Worm (Caenorhabditis elegans) whole organism, L2 larva: ENCODE results near the gene flp-10.

Experiments used
- C34F6.9 ChIP-seq: fragments of 150-350 bp; optimal IDR thresholded peaks from 2 replicates; lab custom pipeline; 2014; ENCODE audit warnings: missing biosample characterization, missing genetic modification characterization
- F13H6.1 ChIP-seq: sonication (generic microtip); optimal IDR thresholded peaks from 2 replicates; lab custom pipeline; 2016; ENCODE audit warnings: missing genetic modification characterization, missing compliant biosample characterization
- R02D3.7 ChIP-seq: fragments of 150-350 bp; optimal IDR thresholded peaks from 2 replicates; lab custom pipeline; 2014; ENCODE audit warnings: missing biosample characterization, missing genetic modification characterization
- Y55F3AM.14 ChIP-seq: fragments of 200-800 bp; sonication (Bioruptor generic); optimal IDR thresholded peaks from 2 replicates; lab custom pipeline; 2018; ENCODE audit warnings: mild to moderate bottlenecking, missing genetic modification characterization, missing compliant biosample characterization
- ZK546.5 ChIP-seq: sonication (generic microtip); optimal IDR thresholded peaks from 2 replicates; lab custom pipeline; 2017; ENCODE audit warnings: missing biosample characterization, missing genetic modification characterization
- alr-1 ChIP-seq: fragments of 150-350 bp; optimal IDR thresholded peaks from 2 replicates; lab custom pipeline; 2014; ENCODE audit warnings: missing biosample characterization, missing genetic modification characterization
- aly-2 ChIP-seq: fragments of 150-350 bp; optimal IDR thresholded peaks from 2 replicates; lab custom pipeline; 2014; ENCODE audit warnings: missing biosample characterization, missing genetic modification characterization
- crh-2 ChIP-seq: sonication (generic microtip); optimal IDR thresholded peaks from 2 replicates; lab custom pipeline; 2017; ENCODE audit warnings: missing biosample characterization, missing genetic modification characterization
- dmd-4 ChIP-seq: sonication (generic microtip); optimal IDR thresholded peaks from 2 replicates; lab custom pipeline; 2017; ENCODE audit warnings: missing biosample characterization, missing genetic modification characterization
- elt-1 ChIP-seq: fragments of 150-350 bp; optimal IDR thresholded peaks from 2 replicates; lab custom pipeline; 2014; ENCODE audit warnings: missing biosample characterization, missing genetic modification characterization
- elt-3 ChIP-seq: sonication (generic microtip); optimal IDR thresholded peaks from 2 replicates; lab custom pipeline; 2017; ENCODE audit warnings: missing biosample characterization, missing genetic modification characterization
- fos-1 ChIP-seq: fragments of 150-350 bp; optimal IDR thresholded peaks from 2 replicates; lab custom pipeline; 2014; ENCODE audit warnings: missing biosample characterization, missing genetic modification characterization
- gmeb-1 ChIP-seq: fragments of 150-350 bp; optimal IDR thresholded peaks from 2 replicates; lab custom pipeline; 2014; ENCODE audit warnings: missing biosample characterization, missing genetic modification characterization
- lin-11 ChIP-seq: fragments of 150-350 bp; sonication (generic microtip); optimal IDR thresholded peaks from 2 replicates; lab custom pipeline; 2014; ENCODE audit warnings: missing biosample characterization, missing genetic modification characterization, inconsistent platforms, mixed read lengths
- lin-13 ChIP-seq: fragments of 150-350 bp; optimal IDR thresholded peaks from 2 replicates; lab custom pipeline; 2014; ENCODE audit warnings: missing biosample characterization, missing genetic modification reagents, missing genetic modification characterization
- lin-39 ChIP-seq: fragments of 150-350 bp; optimal IDR thresholded peaks from 2 replicates; lab custom pipeline; 2014; ENCODE audit warnings: missing biosample characterization, missing genetic modification reagents, missing genetic modification characterization
- mab-5 ChIP-seq: fragments of 150-350 bp; optimal IDR thresholded peaks from 2 replicates; lab custom pipeline; 2014; ENCODE audit warnings: missing biosample characterization, missing genetic modification characterization
- mbf-1 ChIP-seq: sonication (generic microtip); optimal IDR thresholded peaks from 2 replicates; lab custom pipeline; 2017; ENCODE audit warnings: missing biosample characterization, missing genetic modification characterization
- mdl-1 ChIP-seq, 2 experiments: fragments of 150-350 bp in 1 of 2; sonication (generic microtip) in 1 of 2; optimal IDR thresholded peaks; 2 replicates each; lab custom pipeline; 2017; ENCODE audit warnings: missing biosample characterization in 2 of 2, missing genetic modification characterization in 2 of 2
- nhr-12 ChIP-seq: fragments of 150-350 bp; optimal IDR thresholded peaks from 2 replicates; lab custom pipeline; 2014; ENCODE audit warnings: missing biosample characterization, missing genetic modification characterization
- nhr-129 ChIP-seq: fragments of 150-350 bp; optimal IDR thresholded peaks from 2 replicates; lab custom pipeline; 2014; ENCODE audit warnings: missing biosample characterization, missing genetic modification characterization
- nhr-23 ChIP-seq: fragments of 150-350 bp; optimal IDR thresholded peaks from 2 replicates; lab custom pipeline; 2014; ENCODE audit warnings: missing biosample characterization, missing genetic modification reagents, missing genetic modification characterization
- nhr-237 ChIP-seq: fragments of 150-350 bp; optimal IDR thresholded peaks from 2 replicates; lab custom pipeline; 2014; ENCODE audit warnings: missing biosample characterization, missing genetic modification characterization
- nhr-6 ChIP-seq: fragments of 150-350 bp; optimal IDR thresholded peaks from 2 replicates; lab custom pipeline; 2014; ENCODE audit warnings: missing biosample characterization, missing genetic modification characterization
- nhr-77 ChIP-seq: fragments of 150-350 bp; optimal IDR thresholded peaks from 2 replicates; lab custom pipeline; 2014; ENCODE audit warnings: missing biosample characterization, missing genetic modification characterization
- skn-1 ChIP-seq: sonication (generic microtip); optimal IDR thresholded peaks from 2 replicates; lab custom pipeline; 2017; ENCODE audit warnings: missing biosample characterization, missing genetic modification characterization
- sma-3 ChIP-seq: sonication (generic microtip); optimal IDR thresholded peaks from 2 replicates; lab custom pipeline; 2016; ENCODE audit warnings: missing genetic modification reagents, missing genetic modification characterization, missing compliant biosample characterization
- snpc-4 ChIP-seq: fragments of 150-350 bp; optimal IDR thresholded peaks from 2 replicates; lab custom pipeline; 2014; ENCODE audit warnings: missing biosample characterization, missing genetic modification characterization
- unc-39 ChIP-seq: fragments of 150-350 bp; optimal IDR thresholded peaks from 2 replicates; lab custom pipeline; 2014; ENCODE audit warnings: missing biosample characterization, missing genetic modification characterization
- unc-55 ChIP-seq: fragments of 150-350 bp; sonication (generic microtip); optimal IDR thresholded peaks from 3 replicates; lab custom pipeline; 2014; ENCODE audit warnings: missing biosample characterization, missing genetic modification reagents, missing genetic modification characterization
- zag-1 ChIP-seq: fragments of 150-350 bp; optimal IDR thresholded peaks from 2 replicates; lab custom pipeline; 2014; ENCODE audit warnings: missing biosample characterization, missing genetic modification characterization
- ztf-1 ChIP-seq: fragments of 200-800 bp; sonication (Bioruptor generic); conservative IDR thresholded peaks from 2 replicates; pipeline ENCODE4 v1.3.6; 2022; ENCODE audit warnings: missing genetic modification characterization, missing compliant biosample characterization
- ztf-11 ChIP-seq: sonication (generic microtip); optimal IDR thresholded peaks from 2 replicates; lab custom pipeline; 2017; ENCODE audit warnings: missing biosample characterization, missing genetic modification characterization
- ztf-4 ChIP-seq: fragments of 150-350 bp; optimal IDR thresholded peaks from 2 replicates; lab custom pipeline; 2014; ENCODE audit warnings: missing biosample characterization, missing genetic modification characterization

Gene flp-10

DNA sequence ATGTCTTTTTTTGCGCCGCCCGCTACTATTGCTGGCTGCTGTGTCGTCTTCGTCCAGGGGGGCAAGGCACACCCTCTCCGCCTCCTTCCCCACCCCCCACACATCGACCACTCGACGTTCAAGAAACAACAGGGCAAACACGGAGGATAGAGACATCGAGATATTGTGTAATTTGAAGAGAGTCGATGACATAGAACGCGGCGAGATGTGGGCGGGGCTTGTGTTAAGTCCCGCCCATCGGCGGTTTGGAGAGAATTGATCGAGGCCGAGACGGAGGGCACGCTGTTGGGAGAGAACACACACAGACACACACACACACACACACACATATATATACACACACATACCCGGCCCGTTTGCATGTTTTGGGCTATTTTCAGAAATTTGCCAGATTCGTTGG is 23.1 kb upstream of the flp-10 start (continued):
- TF ChIP-seq nhr-77 (tag; lab: Kevin White, UChicago) = no peak
- peak; percentile 17 for TF ChIP-seq ztf-4 (tag; lab: Kevin White, UChicago)

DNA sequence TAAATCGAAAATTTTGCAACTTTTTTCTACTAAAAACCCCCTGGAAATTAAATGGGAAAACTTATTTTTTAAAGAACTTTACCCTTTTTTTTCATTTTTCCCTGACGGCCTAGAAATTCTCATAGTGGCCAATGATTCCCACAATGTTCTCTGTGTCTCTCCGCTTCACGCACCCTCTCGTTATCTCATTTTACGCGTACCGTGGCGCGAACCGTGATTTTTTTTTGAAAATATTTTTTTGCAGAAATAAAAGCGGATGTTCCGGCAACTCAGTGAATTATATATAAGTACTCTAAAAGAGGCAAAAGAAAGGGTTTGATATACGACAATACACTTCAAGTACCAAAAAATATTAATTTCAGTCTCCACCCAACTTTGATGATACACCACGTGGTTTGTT is 22.3 kb upstream of the flp-10 start, which contains the start of gene C06A6.2:
Gene C06A6.2, plus strand, starts transcription at position 237 of the 400 bp plus-strand sequence.
- peak; percentile 14 for TF ChIP-seq unc-55 (GFP tag; lab: Kevin White, UChicago)
- TF ChIP-seq ztf-4 (tag; lab: Kevin White, UChicago) = no peak

ce11 chrIV:7849235-7849634 is 19.5 kb upstream of the flp-10 start:
- no peak for TF ChIP-seq nhr-129 (tag; lab: Kevin White, UChicago)
- TF ChIP-seq, all 48 proteins: peak for 0

ce11 chrIV:7850329-7850728 is 18.4 kb upstream of the flp-10 start:
- no peak for TF ChIP-seq alr-1
- no peak for TF ChIP-seq mab-5 (tag; lab: Kevin White, UChicago)
- no peak for TF ChIP-seq sma-3
- TF ChIP-seq nhr-23 (tag; lab: Kevin White, UChicago) = no peak
- no peak for TF ChIP-seq nhr-237 (tag; lab: Kevin White, UChicago)
- TF ChIP-seq lin-13 (GFP tag; lab: Kevin White, UChicago) = no peak
- TF ChIP-seq C34F6.9 = no peak
- no peak for TF ChIP-seq Y55F3AM.14 (GFP tag; lab: Kevin White, UChicago)
- TF ChIP-seq snpc-4 (tag; lab: Kevin White, UChicago) = no peak
- no peak for TF ChIP-seq skn-1 (tag; lab: Kevin White, UChicago)
- no peak for TF ChIP-seq ztf-11 (tag; lab: Kevin White, UChicago)
- TF ChIP-seq elt-1 (tag; lab: Kevin White, UChicago) = no peak
- TF ChIP-seq elt-3 (tag; lab: Kevin White, UChicago) = no peak
- TF ChIP-seq ZK546.5 = no peak

DNA sequence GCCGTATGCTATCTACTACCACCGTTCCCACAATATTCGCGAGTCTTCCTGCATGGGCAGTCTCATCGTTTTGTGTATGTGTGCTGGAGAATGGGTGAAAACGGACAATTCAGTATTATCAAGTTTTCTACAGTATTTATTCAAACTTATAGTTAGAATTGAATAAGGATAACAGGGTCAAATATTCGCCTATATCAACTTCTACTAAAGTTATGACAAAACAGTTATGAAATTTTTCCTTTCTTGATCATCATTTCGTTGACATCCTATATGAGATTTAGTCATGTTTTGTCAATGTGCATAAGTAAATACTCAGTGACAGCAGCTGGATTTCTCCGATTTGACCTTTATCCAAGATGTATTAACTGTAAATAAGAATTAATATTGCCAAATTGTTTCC is 17.4 kb upstream of the flp-10 start:
- TF ChIP-seq nhr-12 (tag; lab: Kevin White, UChicago) (no peak), ztf-11 (tag; lab: Kevin White, UChicago) (no peak), lin-11 (tag; lab: Kevin White, UChicago) (no peak), alr-1 (no peak)

DNA sequence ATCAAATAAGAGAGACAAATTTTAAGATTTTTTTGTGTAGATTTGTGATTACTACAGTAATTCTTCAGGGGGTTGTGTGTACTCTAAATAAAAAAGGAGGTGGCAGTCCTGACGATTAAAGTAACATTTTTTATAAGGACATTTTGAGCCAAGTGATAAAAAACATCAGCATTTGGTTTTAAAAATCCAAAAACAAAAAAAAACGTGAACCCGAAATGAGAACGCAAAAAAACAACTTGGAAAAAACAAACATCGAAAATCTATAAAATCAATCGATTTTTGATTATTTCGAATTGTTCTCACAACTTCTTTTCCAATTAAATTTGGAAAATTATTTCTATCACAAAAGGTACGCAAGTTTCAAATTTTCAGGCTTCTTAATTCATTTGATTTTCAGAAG is 1.7 kb downstream of the flp-10 start, which contains the start of gene T06C10.3:
Gene T06C10.3, plus strand, starts transcription at position 301 of the 400 bp plus-strand sequence.
- no peak for TF ChIP-seq crh-2 (tag; lab: Kevin White, UChicago)
- no peak for TF ChIP-seq elt-3 (tag; lab: Kevin White, UChicago)
- TF ChIP-seq unc-39 (tag; lab: Kevin White, UChicago) = no peak
- TF ChIP-seq zag-1 = no peak
- no peak for TF ChIP-seq mab-5 (tag; lab: Kevin White, UChicago)
- TF ChIP-seq skn-1 (tag; lab: Kevin White, UChicago) = no peak
- TF ChIP-seq Y55F3AM.14 (GFP tag; lab: Kevin White, UChicago) = no peak
- TF ChIP-seq nhr-23 (tag; lab: Kevin White, UChicago) = no peak
- no peak for TF ChIP-seq mbf-1 (tag; lab: Kevin White, UChicago)
- TF ChIP-seq dmd-4 (tag; lab: Kevin White, UChicago) = no peak

DNA sequence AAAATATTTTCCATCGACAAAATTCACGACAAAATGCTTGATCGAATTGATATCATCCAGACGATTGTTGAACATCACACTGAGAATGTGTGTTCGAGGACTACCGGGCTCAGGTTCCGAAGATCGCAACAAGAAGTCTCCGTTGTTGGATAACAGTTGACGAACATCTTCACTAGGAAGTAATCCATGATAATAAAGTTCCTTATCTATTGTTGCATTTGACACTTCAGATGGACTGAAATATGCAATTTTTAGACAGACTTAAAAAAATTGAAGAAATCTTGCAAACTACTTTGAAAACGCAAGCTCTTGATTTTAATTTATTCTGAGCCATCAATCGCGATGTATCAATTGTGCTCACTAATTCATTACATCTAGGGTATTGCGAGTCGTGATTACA is 8.5 kb downstream of the flp-10 start:
- TF ChIP-seq nhr-12 (tag; lab: Kevin White, UChicago) (no peak), nhr-23 (tag; lab: Kevin White, UChicago) (no peak), F13H6.1 (no peak), sma-3 (no peak), ZK546.5 (no peak), unc-55 (GFP tag; lab: Kevin White, UChicago) (no peak), crh-2 (tag; lab: Kevin White, UChicago) (no peak), mbf-1 (tag; lab: Kevin White, UChicago) (no peak), ztf-1 (GFP tag; lab: Robert Waterston, UW) (no peak), lin-39 (no peak), skn-1 (tag; lab: Kevin White, UChicago) (no peak)
- TF ChIP-seq, all 48 proteins: peak for 0

ce11 chrIV:7877781-7878180 is 9.1 kb downstream of the flp-10 start, which contains the start of gene kin-26:
kin-26 (minus strand) TSS chrIV:7877881.
- no peak for TF ChIP-seq aly-2
- no peak for TF ChIP-seq unc-39 (tag; lab: Kevin White, UChicago)
- no peak for TF ChIP-seq elt-1 (tag; lab: Kevin White, UChicago)
- no peak for TF ChIP-seq mdl-1 (tag; optimal IDR thresholded peaks at IDR 0.05; lab: Kevin White, UChicago)
- no peak for TF ChIP-seq gmeb-1 (tag; lab: Kevin White, UChicago)
- no peak for TF ChIP-seq lin-39
- TF ChIP-seq nhr-12 (tag; lab: Kevin White, UChicago) = no peak
- no peak for TF ChIP-seq crh-2 (tag; lab: Kevin White, UChicago)
- TF ChIP-seq snpc-4 (tag; lab: Kevin White, UChicago) = no peak
- TF ChIP-seq fos-1 (tag; lab: Kevin White, UChicago) = no peak
- TF ChIP-seq R02D3.7 (tag; lab: Kevin White, UChicago) = no peak
- no peak for TF ChIP-seq alr-1
- TF ChIP-seq skn-1 (tag; lab: Kevin White, UChicago) = no peak
- no peak for TF ChIP-seq sma-3
- TF ChIP-seq mbf-1 (tag; lab: Kevin White, UChicago) = no peak
- no peak for TF ChIP-seq dmd-4 (tag; lab: Kevin White, UChicago)
- TF ChIP-seq nhr-6 (tag; lab: Kevin White, UChicago) = no peak
- no peak for TF ChIP-seq ztf-4 (tag; lab: Kevin White, UChicago)
- no peak for TF ChIP-seq elt-3 (tag; lab: Kevin White, UChicago)
